Worm (Caenorhabditis elegans): ENCODE measurements around the gene oac-1.

The oac-1 gene

DNA sequence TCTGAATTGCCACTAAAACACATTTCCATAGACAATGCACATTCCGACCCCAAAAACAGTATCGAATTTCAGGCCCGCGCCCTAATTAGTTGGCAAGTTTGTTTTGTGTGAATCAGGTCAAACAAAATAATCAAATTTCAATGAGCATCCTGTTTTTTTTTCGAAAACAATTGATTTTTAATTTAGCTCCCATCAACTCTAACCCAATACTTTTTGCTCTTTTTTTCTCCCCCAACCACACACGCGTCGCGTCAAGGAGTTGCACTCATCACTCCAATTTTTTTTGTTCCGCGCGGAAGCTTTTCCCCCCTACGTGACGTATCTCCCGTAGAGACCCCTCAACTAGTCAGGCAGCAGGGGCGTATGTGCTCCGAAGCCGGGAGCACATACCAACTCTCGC, 54.4 kb downstream of the oac-1 start:
- TF ChIP-seq fkh-10 (GFP tag; optimal IDR thresholded peaks at IDR 0.05), result no peak
- TF ChIP-seq mdl-1 (tag; optimal IDR thresholded peaks at IDR 0.05), result no peak
- TF ChIP-seq tbx-2 (tag; optimal IDR thresholded peaks at IDR 0.05), result no peak
- TF ChIP-seq pha-4 (tag; optimal IDR thresholded peaks at IDR 0.05), result no peak
- no peak for TF ChIP-seq skn-1 (tag; optimal IDR thresholded peaks at IDR 0.05)
- TF ChIP-seq ZK546.5 (tag; optimal IDR thresholded peaks at IDR 0.05), result no peak
